Fruit fly (Drosophila melanogaster) whole organism, embryonic: ENCODE data around the gene net.

ENCODE experiments used
- Adf1 ChIP-seq: fragments of 200-800 bp; sonication (Bioruptor generic); IDR thresholded peaks from 2 replicates; pipeline ENCODE4 v1.3.6; 2022; ENCODE audit warnings: missing biosample characterization, missing genetic modification characterization
- CG10147 ChIP-seq: fragments of 200-800 bp; sonication (Bioruptor generic); optimal IDR thresholded peaks from 2 replicates; lab custom pipeline; 2019; ENCODE audit warnings: missing biosample characterization, mild to moderate bottlenecking, missing genetic modification characterization, moderate library complexity
- CG10543 ChIP-seq: fragments of 200-800 bp; sonication (Bioruptor generic); optimal IDR thresholded peaks from 3 replicates; lab custom pipeline; 2017; ENCODE audit warnings: missing biosample characterization, mild to moderate bottlenecking, missing genetic modification characterization, moderate library complexity
- CG11085 ChIP-seq: fragments of 200-800 bp; sonication (Bioruptor generic); IDR thresholded peaks from 2 replicates; pipeline ENCODE4 v1.3.6; 2022; ENCODE audit warnings: missing biosample characterization, missing genetic modification characterization
- CG11398 ChIP-seq: fragments of 200-800 bp; sonication (Bioruptor generic); optimal IDR thresholded peaks from 2 replicates; lab custom pipeline; 2016; ENCODE audit warnings: missing biosample characterization, missing genetic modification characterization
- CG11504 ChIP-seq: fragments of 200-800 bp; sonication (Bioruptor generic); optimal IDR thresholded peaks from 3 replicates; lab custom pipeline; 2019; ENCODE audit warnings: missing biosample characterization, mild to moderate bottlenecking, missing genetic modification characterization, moderate library complexity
- CG13287 ChIP-seq: fragments of 200-800 bp; sonication (Bioruptor generic); IDR thresholded peaks from 2 replicates; pipeline ENCODE4 v1.3.6; 2022; ENCODE audit warnings: missing biosample characterization, missing genetic modification characterization; ENCODE audit not compliant: partially characterized antibody
- CG13296 ChIP-seq: fragments of 200-800 bp; sonication (Bioruptor generic); optimal IDR thresholded peaks from 3 replicates; lab custom pipeline; 2018; ENCODE audit warnings: missing biosample characterization, mild to moderate bottlenecking, missing genetic modification characterization
- CG15514 ChIP-seq: fragments of 200-800 bp; sonication (Bioruptor generic); optimal IDR thresholded peaks from 3 replicates; lab custom pipeline; 2017; ENCODE audit warnings: missing biosample characterization, missing genetic modification characterization, mild to moderate bottlenecking, moderate library complexity, missing genetic modification reagents
- CG2199 ChIP-seq: fragments of 200-800 bp; sonication (Bioruptor generic); IDR thresholded peaks from 3 replicates; pipeline ENCODE4 v1.3.6; 2022; ENCODE audit warnings: missing biosample characterization, missing genetic modification characterization
- CG3065 ChIP-seq: fragments of 200-800 bp; sonication (Bioruptor generic); optimal IDR thresholded peaks from 2 replicates; lab custom pipeline; 2016; ENCODE audit warnings: missing biosample characterization, missing genetic modification characterization
- CG31365 ChIP-seq: fragments of 200-800 bp; sonication (Bioruptor generic); optimal IDR thresholded peaks from 2 replicates; lab custom pipeline; 2018; ENCODE audit warnings: missing biosample characterization, mild to moderate bottlenecking, missing genetic modification characterization
- CG4854 ChIP-seq: fragments of 200-800 bp; sonication (Bioruptor generic); optimal IDR thresholded peaks from 2 replicates; lab custom pipeline; 2016; ENCODE audit warnings: missing biosample characterization, missing genetic modification characterization, inconsistent platforms
- CG6654 ChIP-seq: fragments of 200-800 bp; sonication (Bioruptor generic); optimal IDR thresholded peaks from 2 replicates; lab custom pipeline; 2017; ENCODE audit warnings: missing biosample characterization, mild to moderate bottlenecking, missing genetic modification characterization
- CG7745 ChIP-seq: fragments of 200-800 bp; sonication (Bioruptor generic); optimal IDR thresholded peaks from 2 replicates; lab custom pipeline; 2018; ENCODE audit warnings: missing biosample characterization, mild to moderate bottlenecking, missing genetic modification characterization, moderate library complexity
- CG7786 ChIP-seq: fragments of 200-800 bp; sonication (Bioruptor generic); optimal IDR thresholded peaks from 2 replicates; lab custom pipeline; 2016; ENCODE audit warnings: missing biosample characterization, missing genetic modification characterization
- CG7839 ChIP-seq: fragments of 200-800 bp; sonication (Bioruptor generic); optimal IDR thresholded peaks from 3 replicates; lab custom pipeline; 2018; ENCODE audit warnings: missing biosample characterization, mild to moderate bottlenecking, missing genetic modification characterization, moderate library complexity
- CG7963 ChIP-seq: fragments of 200-800 bp; sonication (Bioruptor generic); IDR thresholded peaks from 3 replicates; pipeline ENCODE4 v1.3.6; 2022; ENCODE audit warnings: missing biosample characterization, missing genetic modification characterization; ENCODE audit not compliant: partially characterized antibody
- CG8281 ChIP-seq: fragments of 200-800 bp; sonication (Bioruptor generic); optimal IDR thresholded peaks from 2 replicates; lab custom pipeline; 2018; ENCODE audit warnings: missing biosample characterization, mild to moderate bottlenecking, missing genetic modification characterization, moderate library complexity
- CHES-1-like ChIP-seq: fragments of 200-800 bp; sonication (Bioruptor generic); optimal IDR thresholded peaks from 2 replicates; lab custom pipeline; 2016; ENCODE audit warnings: missing biosample characterization, missing genetic modification characterization
- Doc2 ChIP-seq: fragments of 200-800 bp; sonication (Bioruptor generic); IDR thresholded peaks from 2 replicates; pipeline ENCODE4 v1.3.6; 2022; ENCODE audit warnings: missing biosample characterization, missing genetic modification characterization
- Drgx ChIP-seq: fragments of 200-800 bp; sonication (Bioruptor generic); IDR thresholded peaks from 2 replicates; pipeline ENCODE4 v1.3.6; 2022; ENCODE audit warnings: missing biosample characterization, missing genetic modification characterization
- ERR ChIP-seq: fragments of 200-800 bp; sonication (Bioruptor generic); optimal IDR thresholded peaks from 2 replicates; lab custom pipeline; 2016; ENCODE audit warnings: missing biosample characterization, missing genetic modification characterization
- H15 ChIP-seq: fragments of 200-800 bp; sonication (Bioruptor generic); IDR thresholded peaks from 3 replicates; pipeline ENCODE4 v1.3.6; 2022; ENCODE audit warnings: missing biosample characterization, missing genetic modification characterization
- Hr39 ChIP-seq: fragments of >200 bp; optimal IDR thresholded peaks from 2 replicates; lab custom pipeline; 2017
- Myb ChIP-seq: fragments of 200-800 bp; sonication (Bioruptor generic); optimal IDR thresholded peaks from 2 replicates; lab custom pipeline; 2016; ENCODE audit warnings: missing biosample characterization, missing genetic modification characterization
- PHDP ChIP-seq: fragments of 200-800 bp; sonication (Bioruptor generic); optimal IDR thresholded peaks from 3 replicates; lab custom pipeline; 2018; ENCODE audit warnings: missing biosample characterization, mild to moderate bottlenecking, missing genetic modification characterization, moderate library complexity
- ap ChIP-seq: fragments of 200-800 bp; sonication (Bioruptor generic); IDR thresholded peaks from 2 replicates; pipeline ENCODE4 v1.3.6; 2022; ENCODE audit warnings: missing biosample characterization, missing genetic modification characterization
- ash1 ChIP-seq: fragments of 200-800 bp; sonication (Bioruptor generic); optimal IDR thresholded peaks from 2 replicates; lab custom pipeline; 2018; ENCODE audit warnings: missing biosample characterization, mild to moderate bottlenecking, missing genetic modification characterization
- chinmo ChIP-seq: fragments of 200-800 bp; sonication (Bioruptor generic); IDR thresholded peaks from 4 replicates; pipeline ENCODE4 v1.3.6; 2022; ENCODE audit warnings: missing biosample characterization, missing genetic modification characterization; ENCODE audit not compliant: partially characterized antibody
- cwo ChIP-seq: fragments of 200-800 bp; sonication (Bioruptor generic); optimal IDR thresholded peaks from 3 replicates; lab custom pipeline; 2017; ENCODE audit warnings: missing biosample characterization, missing genetic modification characterization, mild to moderate bottlenecking, moderate library complexity, missing genetic modification reagents
- dm ChIP-seq: fragments of 200-800 bp; sonication (Bioruptor generic); optimal IDR thresholded peaks from 3 replicates; lab custom pipeline; 2016; ENCODE audit warnings: missing biosample characterization, missing genetic modification characterization
- dysf ChIP-seq: fragments of 200-800 bp; sonication (Bioruptor generic); IDR thresholded peaks from 3 replicates; pipeline ENCODE4 v1.3.6; 2022; ENCODE audit warnings: missing biosample characterization, missing genetic modification characterization
- gsb ChIP-seq: fragments of 200-800 bp; sonication (Bioruptor generic); IDR thresholded peaks from 2 replicates; pipeline ENCODE4 v1.3.6; 2022; ENCODE audit warnings: missing biosample characterization, missing genetic modification characterization
- hb ChIP-seq: fragments of 200-800 bp; sonication (Bioruptor generic); IDR thresholded peaks from 3 replicates; pipeline ENCODE4 v1.3.6; 2022; ENCODE audit warnings: missing biosample characterization, missing genetic modification characterization; ENCODE audit not compliant: partially characterized antibody
- hbn ChIP-seq: fragments of 200-800 bp; sonication (Bioruptor generic); IDR thresholded peaks from 2 replicates; pipeline ENCODE4 v1.3.6; 2022; ENCODE audit warnings: missing biosample characterization, missing genetic modification characterization; ENCODE audit not compliant: partially characterized antibody
- inv ChIP-seq: fragments of 200-800 bp; sonication (Bioruptor generic); IDR thresholded peaks from 2 replicates; pipeline ENCODE4 v1.3.6; 2022; ENCODE audit warnings: missing biosample characterization, missing genetic modification characterization; ENCODE audit not compliant: partially characterized antibody
- kay ChIP-seq: fragments of 200-800 bp; sonication (Bioruptor generic); optimal IDR thresholded peaks from 2 replicates; lab custom pipeline; 2016; ENCODE audit warnings: missing biosample characterization, missing genetic modification characterization
- pfk ChIP-seq: fragments of 200-800 bp; sonication (Bioruptor generic); optimal IDR thresholded peaks from 2 replicates; lab custom pipeline; 2018; ENCODE audit warnings: missing biosample characterization, mild to moderate bottlenecking, missing genetic modification characterization, moderate library complexity
- repo ChIP-seq: fragments of 200-800 bp; sonication (Bioruptor generic); optimal IDR thresholded peaks from 2 replicates; lab custom pipeline; 2016; ENCODE audit warnings: missing biosample characterization, missing genetic modification characterization
- ro ChIP-seq: fragments of 200-800 bp; sonication (Bioruptor generic); IDR thresholded peaks from 2 replicates; pipeline ENCODE4 v1.3.6; 2022; ENCODE audit warnings: missing biosample characterization, missing genetic modification characterization
- seq ChIP-seq: fragments of 200-800 bp; sonication (Bioruptor generic); IDR thresholded peaks from 2 replicates; pipeline ENCODE4 v1.3.6; 2022; ENCODE audit warnings: missing biosample characterization, missing genetic modification characterization
- sna ChIP-seq: fragments of 200-800 bp; sonication (Bioruptor generic); IDR thresholded peaks from 2 replicates; pipeline ENCODE4 v1.3.6; 2022; ENCODE audit warnings: missing biosample characterization, missing genetic modification characterization; ENCODE audit not compliant: partially characterized antibody
- tap ChIP-seq: fragments of 200-800 bp; optimal IDR thresholded peaks from 3 replicates; lab custom pipeline; 2019; ENCODE audit warnings: missing biosample characterization, mild to moderate bottlenecking, missing genetic modification characterization, moderate library complexity
- tin ChIP-seq: fragments of 200-800 bp; sonication (Bioruptor generic); optimal IDR thresholded peaks from 3 replicates; lab custom pipeline; 2016; ENCODE audit warnings: missing biosample characterization, missing genetic modification characterization
- tio ChIP-seq: fragments of 200-800 bp; sonication (Bioruptor generic); optimal IDR thresholded peaks from 2 replicates; lab custom pipeline; 2017; ENCODE audit warnings: missing biosample characterization, missing genetic modification characterization, inconsistent platforms
- trem ChIP-seq: fragments of 200-800 bp; optimal IDR thresholded peaks from 3 replicates; lab custom pipeline; 2019; ENCODE audit warnings: missing biosample characterization, mild to moderate bottlenecking, missing genetic modification characterization, moderate library complexity
- trh ChIP-seq: fragments of 200-800 bp; sonication (Bioruptor generic); optimal IDR thresholded peaks from 2 replicates; lab custom pipeline; 2016; ENCODE audit warnings: missing biosample characterization, missing genetic modification characterization
- usp ChIP-seq: fragments of >200 bp; optimal IDR thresholded peaks from 2 replicates; lab custom pipeline; 2017; ENCODE audit warnings: missing biosample characterization, missing genetic modification characterization
- vvl ChIP-seq: fragments of 200-800 bp; sonication (Bioruptor generic); IDR thresholded peaks from 2 replicates; pipeline ENCODE4 v1.3.6; 2022; ENCODE audit warnings: missing biosample characterization, missing genetic modification characterization
- zen2 ChIP-seq: fragments of 200-800 bp; sonication (Bioruptor generic); IDR thresholded peaks from 3 replicates; pipeline ENCODE4 v1.3.6; 2022; ENCODE audit warnings: missing biosample characterization, missing genetic modification characterization; ENCODE audit not compliant: partially characterized antibody

The net gene

dm6 chr2L:87255-87723 is at the start of gene net (continued):
- no peak for TF ChIP-seq CHES-1-like
- no peak for TF ChIP-seq CG11398
- TF ChIP-seq vvl (GFP tag; lab: Robert Waterston, UW): peak; percentile 49
- TF ChIP-seq seq (GFP tag; lab: Robert Waterston, UW): no peak
- TF ChIP-seq CG7745: no peak
- no peak for TF ChIP-seq ap (GFP tag; lab: Robert Waterston, UW)
- TF ChIP-seq tin (GFP tag; lab: Kevin White, UChicago): peak; percentile 26
- no peak for TF ChIP-seq CG13287 (GFP tag; lab: Robert Waterston, UW)
- TF ChIP-seq dysf: peak; percentile 61; the same call in 2 of the 3 replicates
- TF ChIP-seq Myb: no peak
- TF ChIP-seq ERR (GFP tag; lab: Kevin White, UChicago): no peak
- TF ChIP-seq usp (GFP tag; lab: Kevin White, UChicago): no peak
- peak; percentile 80 for TF ChIP-seq CG10147 (GFP tag; lab: Kevin White, UChicago)
- no peak for TF ChIP-seq pfk (GFP tag; lab: Kevin White, UChicago)
- no peak for TF ChIP-seq ash1 (GFP tag; lab: Kevin White, UChicago)
- no peak for TF ChIP-seq sna
- no peak for TF ChIP-seq CG4854 (GFP tag; lab: Kevin White, UChicago)
- TF ChIP-seq Hr39 (lab: Kevin White, UChicago): no peak
- peak; percentile 80 for TF ChIP-seq Adf1 (GFP tag; lab: Robert Waterston, UW)
- peak; percentile 94 for TF ChIP-seq CG15514 (GFP tag; lab: Kevin White, UChicago)
- TF ChIP-seq CG31365 (tag; lab: Kevin White, UChicago): no peak
- no peak for TF ChIP-seq gsb (GFP tag; lab: Robert Waterston, UW)
- TF ChIP-seq CG11504 (tag; lab: Kevin White, UChicago): peak; percentile 80
- no peak for TF ChIP-seq ro (GFP tag; lab: Robert Waterston, UW)
- no peak for TF ChIP-seq H15 (GFP tag; lab: Robert Waterston, UW)
- TF ChIP-seq cwo: peak; percentile 73
- TF ChIP-seq Drgx: peak; percentile 46; the same call in 1 of the 2 replicates
- TF ChIP-seq dm (GFP tag; lab: Kevin White, UChicago): peak; percentile 15
- peak; percentile 13 for TF ChIP-seq CG6654
- TF ChIP-seq CG11085 (GFP tag; lab: Robert Waterston, UW): no peak
- no peak for TF ChIP-seq CG3065 (GFP tag; lab: Kevin White, UChicago)
- no peak for TF ChIP-seq zen2
- no peak for TF ChIP-seq repo (GFP tag; lab: Kevin White, UChicago)
- TF ChIP-seq CG2199: peak; percentile 18; the same call in 1 of the 3 replicates
- TF ChIP-seq inv (GFP tag; lab: Robert Waterston, UW): no peak
- TF ChIP-seq hbn (GFP tag; lab: Robert Waterston, UW): no peak
- no peak for TF ChIP-seq kay (GFP tag; lab: Kevin White, UChicago)
- TF ChIP-seq hb (GFP tag; lab: Robert Waterston, UW): no peak
- TF ChIP-seq CG13296: peak; percentile 87
- TF ChIP-seq CG7963 (GFP tag; lab: Robert Waterston, UW): no peak
- TF ChIP-seq chinmo (GFP tag; lab: Robert Waterston, UW): no peak
- TF ChIP-seq Doc2 (GFP tag; lab: Robert Waterston, UW): no peak
- peak; percentile 72 for TF ChIP-seq tap
- peak; percentile 77 for TF ChIP-seq PHDP (tag; lab: Kevin White, UChicago)
- no peak for TF ChIP-seq CG7786
- TF ChIP-seq trh (GFP tag; lab: Kevin White, UChicago): no peak
- TF ChIP-seq tio (GFP tag; lab: Kevin White, UChicago): no peak
- TF ChIP-seq CG8281 (tag; lab: Kevin White, UChicago): peak; percentile 58
- TF ChIP-seq CG7839 (tag; lab: Kevin White, UChicago): peak; percentile 84
- TF ChIP-seq CG10543 (GFP tag; lab: Kevin White, UChicago): peak; percentile 86
- TF ChIP-seq trem (tag; lab: Kevin White, UChicago): peak; percentile 42
